Worm (Caenorhabditis elegans): ENCODE measurements around the gene puf-3.

DNA sequence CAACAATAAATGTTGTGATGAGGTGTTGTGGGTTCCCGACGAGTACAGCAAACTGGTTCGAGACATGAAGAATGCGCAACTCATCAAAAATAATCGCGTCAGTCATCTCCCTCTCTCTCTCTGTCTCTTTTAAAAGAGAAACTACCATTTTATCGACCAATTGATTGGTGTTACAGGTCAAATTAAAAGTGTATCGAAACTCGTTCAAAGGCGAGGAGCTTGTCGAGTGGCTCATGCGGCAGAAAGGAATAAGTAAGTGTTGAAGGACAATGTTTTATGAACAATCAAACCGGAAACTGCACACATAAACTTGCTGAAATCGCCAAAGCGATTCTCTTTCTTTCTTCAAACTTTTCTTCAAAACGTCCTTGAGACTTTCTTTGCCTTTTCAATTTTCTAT lies 18.2 kb downstream of the puf-3 start:
- TF ChIP-seq flt-1 (GFP tag; IDR thresholded peaks at IDR 0.05) (no peak), T22C8.4 (GFP tag; IDR thresholded peaks at IDR 0.05) (no peak), cog-1 (tag; optimal IDR thresholded peaks at IDR 0.05) (no peak), klf-2 (GFP tag; conservative IDR thresholded peaks at IDR 0.05) (no peak), tab-1 (GFP tag; IDR thresholded peaks at IDR 0.05) (no peak), ztf-23 (GFP tag; IDR thresholded peaks at IDR 0.05) (no peak), ztf-29 (GFP tag; IDR thresholded peaks at IDR 0.05) (no peak), ref-1 (GFP tag; conservative IDR thresholded peaks at IDR 0.05) (no peak)
